6 worm cellular contexts compared by ENCODE assay signal in genomic region chrII:8034008-8034407, ce11.
TF ChIP-seq lines count a peak whose summit lies in the region.

No protein-coding gene starts in this region.

TF ChIP-seq in whole organism, L1 larva, 84 proteins besides CTCF, POLR2A, EP300 and RAD21 (continues in another document):
- TF ChIP-seq swsn-7 (tag; optimal IDR thresholded peaks at IDR 0.05; lab: Kevin White, UChicago) (no peak), ceh-82 (tag; optimal IDR thresholded peaks at IDR 0.05; lab: Kevin White, UChicago) (no peak), mep-1 (tag; optimal IDR thresholded peaks at IDR 0.05; lab: Kevin White, UChicago) (peak; percentile 6), nhr-71 (tag; optimal IDR thresholded peaks at IDR 0.05; lab: Kevin White, UChicago) (no peak), snu-23 (GFP tag; optimal IDR thresholded peaks at IDR 0.05; lab: Kevin White, UChicago) (no peak), hlh-4 (tag; optimal IDR thresholded peaks at IDR 0.05; lab: Kevin White, UChicago) (no peak), efl-1 (optimal IDR thresholded peaks at IDR 0.05; lab: Kevin White, UChicago) (no peak), efl-1 (GFP tag; optimal IDR thresholded peaks at IDR 0.05 in 1 of 2; lab: Kevin White, UChicago) (peak in 1 of 2 experiments; percentile 16), ces-1 (GFP tag; optimal IDR thresholded peaks at IDR 0.05; lab: Kevin White, UChicago) (no peak), egl-13 (tag; optimal IDR thresholded peaks at IDR 0.05; lab: Kevin White, UChicago) (no peak), lin-13 (GFP tag; optimal IDR thresholded peaks at IDR 0.05; lab: Kevin White, UChicago) (no peak), pag-3 (tag; optimal IDR thresholded peaks at IDR 0.05; lab: Kevin White, UChicago; ENCODE audit: borderline replicate concordance, insufficient read depth) (no peak), nhr-77 (tag; optimal IDR thresholded peaks at IDR 0.05; lab: Kevin White, UChicago) (no peak), sup-37 (GFP tag; optimal IDR thresholded peaks at IDR 0.05; lab: Kevin White, UChicago) (no peak), dpl-1 (GFP tag; optimal IDR thresholded peaks at IDR 0.05; lab: Kevin White, UChicago) (no peak), egl-27 (tag; optimal IDR thresholded peaks at IDR 0.05; lab: Kevin White, UChicago) (no peak)

TF ChIP-seq in whole organism, L2 larva, 48 proteins besides CTCF, POLR2A, EP300 and RAD21:
- TF ChIP-seq fos-1 (tag; optimal IDR thresholded peaks at IDR 0.05; lab: Kevin White, UChicago), result peak; percentile 46
- no peak for TF ChIP-seq peb-1 (tag; optimal IDR thresholded peaks at IDR 0.05; lab: Kevin White, UChicago)
TF ChIP-seq in whole organism, L2 larva: peak in this region for 1.

TF ChIP-seq in whole organism, L3 larva, 47 proteins besides CTCF, POLR2A, EP300 and RAD21:
- TF ChIP-seq elt-2 (tag; optimal IDR thresholded peaks at IDR 0.05; lab: Kevin White, UChicago) (peak; percentile 52), ama-1 (optimal IDR thresholded peaks at IDR 0.05; lab: Kevin White, UChicago) (no peak)

TF ChIP-seq in whole organism, L4 larva, 104 proteins besides CTCF, POLR2A, EP300 and RAD21 (continues in another document):
- TF ChIP-seq dve-1 (tag; optimal IDR thresholded peaks at IDR 0.05; lab: Kevin White, UChicago; ENCODE audit: insufficient read depth), result peak; percentile 25
- TF ChIP-seq hlh-11 (tag; optimal IDR thresholded peaks at IDR 0.05; lab: Kevin White, UChicago), result peak; percentile 39
- TF ChIP-seq mdl-1 (tag; optimal IDR thresholded peaks at IDR 0.05; lab: Kevin White, UChicago), result peak in 1 of 2 experiments; percentile 5
- TF ChIP-seq mes-2 (tag; optimal IDR thresholded peaks at IDR 0.05; lab: Kevin White, UChicago; ENCODE audit: poor library complexity, severe bottlenecking), result peak; percentile 10
- TF ChIP-seq pha-4 (GFP tag; IDR thresholded peaks at IDR 0.05; lab: Robert Waterston, UW), result no peak
- no peak for TF ChIP-seq pha-4 (tag; optimal IDR thresholded peaks at IDR 0.05; lab: Kevin White, UChicago)
- TF ChIP-seq ama-1 (optimal IDR thresholded peaks at IDR 0.05; lab: Kevin White, UChicago), result peak; percentile 10
- TF ChIP-seq lin-15B (tag; optimal IDR thresholded peaks at IDR 0.05; lab: Kevin White, UChicago), result no peak
- TF ChIP-seq lin-1 (GFP tag; IDR thresholded peaks at IDR 0.05; lab: Robert Waterston, UW), result 0 out of 2 replicates have a peak, but pooled peaks have one; percentile 26
- TF ChIP-seq nhr-48 (tag; optimal IDR thresholded peaks at IDR 0.05; lab: Kevin White, UChicago), result peak; percentile 19
- TF ChIP-seq hlh-30 (tag; optimal IDR thresholded peaks at IDR 0.05; lab: Kevin White, UChicago; ENCODE audit: insufficient read depth), result peak; percentile 20
- TF ChIP-seq tra-1 (GFP tag; IDR thresholded peaks at IDR 0.05; lab: Robert Waterston, UW), result peak; percentile 66; the same call in 1 of the 2 replicates
- TF ChIP-seq ces-1 (GFP tag; optimal IDR thresholded peaks at IDR 0.05; lab: Kevin White, UChicago), result no peak
- no peak for TF ChIP-seq lin-13 (GFP tag; optimal IDR thresholded peaks at IDR 0.05; lab: Kevin White, UChicago)
- peak; percentile 59 for TF ChIP-seq aha-1 (tag; lab: Kevin White, UChicago)
- no peak for TF ChIP-seq mxl-3 (GFP tag; optimal IDR thresholded peaks at IDR 0.05; lab: Kevin White, UChicago)
- peak; percentile 21 for TF ChIP-seq nhr-28 (tag; optimal IDR thresholded peaks at IDR 0.05; lab: Kevin White, UChicago)
- TF ChIP-seq unc-130 (GFP tag; optimal IDR thresholded peaks at IDR 0.05; lab: Kevin White, UChicago), result no peak
- peak; percentile 17 for TF ChIP-seq pqm-1 (tag; optimal IDR thresholded peaks at IDR 0.05; lab: Kevin White, UChicago)
- no peak for TF ChIP-seq daf-16 (GFP tag; optimal IDR thresholded peaks at IDR 0.05; lab: Kevin White, UChicago)
- TF ChIP-seq daf-16 (tag; optimal IDR thresholded peaks at IDR 0.05; lab: Kevin White, UChicago), result peak; percentile 13
- no peak for TF ChIP-seq set-16 (GFP tag; IDR thresholded peaks at IDR 0.05; lab: Robert Waterston, UW)
- TF ChIP-seq dmd-6 (GFP tag; IDR thresholded peaks at IDR 0.05; lab: Robert Waterston, UW), result peak; percentile 85
- TF ChIP-seq T26A8.4 (GFP tag; IDR thresholded peaks at IDR 0.05; lab: Robert Waterston, UW), result no peak

TF ChIP-seq in whole organism, mixed stage, embryonic, 35 proteins besides CTCF, POLR2A, EP300 and RAD21:
- TF ChIP-seq ceh-83 (GFP tag; optimal IDR thresholded peaks at IDR 0.05; lab: Kevin White, UChicago) (peak; percentile 7), pha-4 (tag; optimal IDR thresholded peaks at IDR 0.05; lab: Kevin White, UChicago) (no peak)

TF ChIP-seq in whole organism, young adult, 124 proteins besides CTCF, POLR2A, EP300 and RAD21:
- TF ChIP-seq Y67H2A.10 (GFP tag; conservative IDR thresholded peaks at IDR 0.05; lab: Robert Waterston, UW), result no peak
- no peak for TF ChIP-seq cebp-1 (GFP tag; IDR thresholded peaks at IDR 0.05; lab: Robert Waterston, UW)
- TF ChIP-seq cebp-1 (tag; optimal IDR thresholded peaks at IDR 0.05; lab: Kevin White, UChicago), result peak; percentile 25
- no peak for TF ChIP-seq ceh-79 (tag; optimal IDR thresholded peaks at IDR 0.05; lab: Kevin White, UChicago)
- no peak for TF ChIP-seq C17E4.6 (GFP tag; IDR thresholded peaks at IDR 0.05; lab: Robert Waterston, UW)
- no peak for TF ChIP-seq nhr-120 (GFP tag; IDR thresholded peaks at IDR 0.05; lab: Robert Waterston, UW)
- no peak for TF ChIP-seq hmg-1.2 (GFP tag; IDR thresholded peaks at IDR 0.05; lab: Robert Waterston, UW)
- no peak for TF ChIP-seq sptf-2 (GFP tag; optimal IDR thresholded peaks at IDR 0.05; lab: Kevin White, UChicago)
- TF ChIP-seq lin-54 (GFP tag; optimal IDR thresholded peaks at IDR 0.05; lab: Kevin White, UChicago), result peak; percentile 18
- TF ChIP-seq lin-35 (GFP tag; optimal IDR thresholded peaks at IDR 0.05; lab: Kevin White, UChicago), result no peak
- TF ChIP-seq hlh-12 (tag; optimal IDR thresholded peaks at IDR 0.05; lab: Kevin White, UChicago), result no peak
- TF ChIP-seq unc-62 (GFP tag; optimal IDR thresholded peaks at IDR 0.05; lab: Kevin White, UChicago), result no peak
- peak; percentile 18 for TF ChIP-seq tbp1 (GFP tag; optimal IDR thresholded peaks at IDR 0.05; lab: Kevin White, UChicago)
- TF ChIP-seq ztf-25 (GFP tag; IDR thresholded peaks at IDR 0.05; lab: Robert Waterston, UW), result no peak
- no peak for TF ChIP-seq F57C9.4 (tag; optimal IDR thresholded peaks at IDR 0.05; lab: Kevin White, UChicago)
- no peak for TF ChIP-seq F52B5.7 (tag; optimal IDR thresholded peaks at IDR 0.05; lab: Kevin White, UChicago)
- no peak for TF ChIP-seq lir-1 (GFP tag; conservative IDR thresholded peaks at IDR 0.05; lab: Robert Waterston, UW)
- TF ChIP-seq nhr-179 (tag; optimal IDR thresholded peaks at IDR 0.05; lab: Kevin White, UChicago), result no peak
- TF ChIP-seq C06A6.2 (GFP tag; conservative IDR thresholded peaks at IDR 0.05; lab: Robert Waterston, UW), result no peak
- no peak for TF ChIP-seq athp-1 (tag; optimal IDR thresholded peaks at IDR 0.05; lab: Kevin White, UChicago)
- TF ChIP-seq Y95B8A.8 (GFP tag; IDR thresholded peaks at IDR 0.05; lab: Robert Waterston, UW), result no peak
- 0 out of 2 replicates have a peak, but pooled peaks have one; percentile 48 for TF ChIP-seq B0336.3 (GFP tag; IDR thresholded peaks at IDR 0.05; lab: Robert Waterston, UW)
- peak; percentile 30 for TF ChIP-seq atf-7 (tag; optimal IDR thresholded peaks at IDR 0.05; lab: Kevin White, UChicago)
- peak; percentile 12 for TF ChIP-seq lin-40 (tag; optimal IDR thresholded peaks at IDR 0.05; lab: Kevin White, UChicago)
- no peak for TF ChIP-seq lsy-27 (tag; optimal IDR thresholded peaks at IDR 0.05; lab: Kevin White, UChicago; ENCODE audit: borderline replicate concordance, insufficient read depth)
- peak; percentile 49 for TF ChIP-seq attf-5 (GFP tag; optimal IDR thresholded peaks at IDR 0.05; lab: Kevin White, UChicago)
- no peak for TF ChIP-seq egrh-3 (GFP tag; IDR thresholded peaks at IDR 0.05; lab: Robert Waterston, UW)
- TF ChIP-seq nhr-80 (tag; optimal IDR thresholded peaks at IDR 0.05; lab: Kevin White, UChicago), result peak; percentile 82
